Fruit fly (Drosophila melanogaster) whole organism, embryonic: ENCODE measurements around the gene meigo.

ENCODE experiments used
- Atf-2 ChIP-seq: fragments of 200-800 bp; sonication (Bioruptor generic); optimal IDR thresholded peaks from 2 replicates; lab custom pipeline; 2016; ENCODE audit warnings: missing biosample characterization, missing genetic modification characterization
- Bgb ChIP-seq: fragments of 200-800 bp; sonication (Bioruptor generic); IDR thresholded peaks from 2 replicates; pipeline ENCODE4 v1.3.6; 2022; ENCODE audit warnings: missing biosample characterization, missing genetic modification characterization; ENCODE audit not compliant: partially characterized antibody
- CG10147 ChIP-seq: fragments of 200-800 bp; sonication (Bioruptor generic); optimal IDR thresholded peaks from 2 replicates; lab custom pipeline; 2019; ENCODE audit warnings: missing biosample characterization, mild to moderate bottlenecking, missing genetic modification characterization, moderate library complexity
- CG1024 ChIP-seq: fragments of 200-800 bp; sonication (Bioruptor generic); IDR thresholded peaks from 2 replicates; pipeline ENCODE4 v1.3.6; 2022; ENCODE audit warnings: missing biosample characterization, missing genetic modification characterization
- CG10431 ChIP-seq: fragments of 200-800 bp; sonication (Bioruptor generic); optimal IDR thresholded peaks from 3 replicates; lab custom pipeline; 2018; ENCODE audit warnings: missing biosample characterization, mild to moderate bottlenecking, missing genetic modification characterization
- CG11085 ChIP-seq: fragments of 200-800 bp; sonication (Bioruptor generic); IDR thresholded peaks from 2 replicates; pipeline ENCODE4 v1.3.6; 2022; ENCODE audit warnings: missing biosample characterization, missing genetic modification characterization
- CG13894 ChIP-seq: fragments of 200-800 bp; sonication (Bioruptor generic); optimal IDR thresholded peaks from 3 replicates; lab custom pipeline; 2018; ENCODE audit warnings: missing biosample characterization, mild to moderate bottlenecking, missing genetic modification characterization, moderate library complexity
- CG14965 ChIP-seq: fragments of 200-800 bp; sonication (Bioruptor generic); optimal IDR thresholded peaks from 2 replicates; lab custom pipeline; 2016; ENCODE audit warnings: missing biosample characterization, missing genetic modification characterization, borderline replicate concordance
- CG15479 ChIP-seq: fragments of 200-800 bp; sonication (Bioruptor generic); optimal IDR thresholded peaks from 3 replicates; lab custom pipeline; 2019; ENCODE audit warnings: missing biosample characterization, mild to moderate bottlenecking, missing genetic modification characterization, moderate library complexity
- CG15601 ChIP-seq: fragments of 200-800 bp; sonication (Bioruptor generic); optimal IDR thresholded peaks from 3 replicates; lab custom pipeline; 2019; ENCODE audit warnings: missing biosample characterization, mild to moderate bottlenecking, missing genetic modification characterization, moderate library complexity
- CG17802 ChIP-seq: fragments of 200-800 bp; sonication (Bioruptor generic); optimal IDR thresholded peaks from 2 replicates; lab custom pipeline; 2018; ENCODE audit warnings: missing biosample characterization, mild to moderate bottlenecking, missing genetic modification characterization, moderate library complexity
- CG17912 ChIP-seq: fragments of 200-800 bp; sonication (Bioruptor generic); optimal IDR thresholded peaks from 2 replicates; lab custom pipeline; 2018; ENCODE audit warnings: missing biosample characterization, mild to moderate bottlenecking, missing genetic modification characterization
- CG34422 ChIP-seq: fragments of 200-800 bp; sonication (Bioruptor generic); IDR thresholded peaks from 3 replicates; pipeline ENCODE4 v1.3.6; 2022; ENCODE audit warnings: missing biosample characterization, missing genetic modification characterization
- CG4424 ChIP-seq: fragments of 200-800 bp; sonication (Bioruptor generic); optimal IDR thresholded peaks from 3 replicates; lab custom pipeline; 2016; ENCODE audit warnings: missing biosample characterization, missing genetic modification characterization
- CG5180 ChIP-seq: fragments of 200-800 bp; sonication (Bioruptor generic); optimal IDR thresholded peaks from 3 replicates; lab custom pipeline; 2017; ENCODE audit warnings: missing biosample characterization, missing genetic modification characterization, mild to moderate bottlenecking, moderate library complexity, missing genetic modification reagents
- CG6654 ChIP-seq: fragments of 200-800 bp; sonication (Bioruptor generic); optimal IDR thresholded peaks from 2 replicates; lab custom pipeline; 2017; ENCODE audit warnings: missing biosample characterization, mild to moderate bottlenecking, missing genetic modification characterization
- D19A ChIP-seq: fragments of 200-800 bp; optimal IDR thresholded peaks from 3 replicates; lab custom pipeline; 2019; ENCODE audit warnings: missing biosample characterization, mild to moderate bottlenecking, missing genetic modification characterization, moderate library complexity
- Dbx ChIP-seq: fragments of 200-800 bp; sonication (Bioruptor generic); IDR thresholded peaks from 3 replicates; pipeline ENCODE4 v1.3.6; 2022; ENCODE audit warnings: missing biosample characterization, missing genetic modification characterization
- Dfd ChIP-seq, 2 experiments: fragments of >200 bp; optimal IDR thresholded peaks; 2 replicates each; lab custom pipeline; 2017; ENCODE audit warnings: missing biosample characterization in 2 of 2, missing genetic modification characterization in 2 of 2
- Fer3 ChIP-seq: fragments of 200-800 bp; sonication (Bioruptor generic); optimal IDR thresholded peaks from 2 replicates; lab custom pipeline; 2018; ENCODE audit warnings: missing biosample characterization, mild to moderate bottlenecking, missing genetic modification characterization, moderate library complexity
- HmgZ ChIP-seq: fragments of 200-800 bp; sonication (Bioruptor generic); optimal IDR thresholded peaks from 2 replicates; lab custom pipeline; 2018; ENCODE audit warnings: missing biosample characterization, mild to moderate bottlenecking, missing genetic modification characterization
- Hmx ChIP-seq: fragments of 200-800 bp; sonication (Bioruptor generic); optimal IDR thresholded peaks from 2 replicates; lab custom pipeline; 2016; ENCODE audit warnings: missing biosample characterization, missing genetic modification characterization
- Hr51 ChIP-seq, 2 experiments: fragments of 200-800 bp; sonication (Bioruptor generic); optimal IDR thresholded peaks; 2 replicates in 1 of 2; 3 replicates in 1 of 2; lab custom pipeline; 2016 to 2018; ENCODE audit warnings: missing biosample characterization in 2 of 2, missing genetic modification characterization in 2 of 2, mild to moderate bottlenecking in 1 of 2, moderate library complexity in 1 of 2
- Jarid2 ChIP-seq: fragments of 200-800 bp; sonication (Bioruptor generic); optimal IDR thresholded peaks from 3 replicates; lab custom pipeline; 2017; ENCODE audit warnings: mild to moderate bottlenecking, missing biosample characterization, missing genetic modification reagents, missing genetic modification characterization
- Poxn ChIP-seq: fragments of 200-800 bp; sonication (Bioruptor generic); IDR thresholded peaks from 2 replicates; pipeline ENCODE4 v1.3.6; 2022; ENCODE audit warnings: missing biosample characterization, missing genetic modification characterization
- Rfx ChIP-seq: fragments of 200-800 bp; sonication (Bioruptor generic); IDR thresholded peaks from 2 replicates; pipeline ENCODE4 v1.3.6; 2022; ENCODE audit warnings: missing biosample characterization, missing genetic modification characterization
- TFAM ChIP-seq: fragments of 200-800 bp; sonication (Bioruptor generic); optimal IDR thresholded peaks from 2 replicates; lab custom pipeline; 2017; ENCODE audit warnings: missing biosample characterization, missing genetic modification characterization, inconsistent platforms
- Vsx1 ChIP-seq: fragments of 200-800 bp; sonication (Bioruptor generic); optimal IDR thresholded peaks from 2 replicates; lab custom pipeline; 2017; ENCODE audit warnings: missing biosample characterization, mild to moderate bottlenecking, missing genetic modification characterization, missing genetic modification reagents
- Xrp1 ChIP-seq: fragments of 200-800 bp; sonication (Bioruptor generic); IDR thresholded peaks from 2 replicates; pipeline ENCODE4 v1.3.6; 2022; ENCODE audit warnings: missing biosample characterization, missing genetic modification characterization
- ab ChIP-seq: fragments of 200-800 bp; sonication (Bioruptor generic); optimal IDR thresholded peaks from 2 replicates; lab custom pipeline; 2016; ENCODE audit warnings: missing biosample characterization, missing genetic modification characterization
- ac ChIP-seq: fragments of 200-800 bp; sonication (Bioruptor generic); optimal IDR thresholded peaks from 3 replicates; lab custom pipeline; 2017; ENCODE audit warnings: missing biosample characterization, mild to moderate bottlenecking, missing genetic modification characterization
- aop ChIP-seq: fragments of 200-800 bp; sonication (Bioruptor generic); IDR thresholded peaks from 2 replicates; pipeline ENCODE4 v1.3.6; 2022; ENCODE audit warnings: missing biosample characterization, missing genetic modification characterization
- bigmax ChIP-seq: fragments of 200-800 bp; sonication (Bioruptor generic); optimal IDR thresholded peaks from 2 replicates; lab custom pipeline; 2018; ENCODE audit warnings: missing biosample characterization, mild to moderate bottlenecking, missing genetic modification characterization
- crc ChIP-seq: fragments of 200-800 bp; sonication (Bioruptor generic); optimal IDR thresholded peaks from 2 replicates; lab custom pipeline; 2016; ENCODE audit warnings: missing biosample characterization, missing genetic modification characterization
- croc ChIP-seq: fragments of 200-800 bp; sonication (Bioruptor generic); conservative IDR thresholded peaks from 3 replicates; pipeline ENCODE4 v1.3.6; 2022; ENCODE audit warnings: missing biosample characterization, missing genetic modification characterization
- eve ChIP-seq, 2 experiments: fragments of >200 bp; optimal IDR thresholded peaks; 2 replicates each; lab custom pipeline; 2017; ENCODE audit warnings: missing biosample characterization in 2 of 2, missing genetic modification characterization in 2 of 2
- fd3F ChIP-seq: fragments of 200-800 bp; sonication (Bioruptor generic); optimal IDR thresholded peaks from 2 replicates; lab custom pipeline; 2018; ENCODE audit warnings: missing biosample characterization, mild to moderate bottlenecking, missing genetic modification characterization, moderate library complexity
- grau ChIP-seq: fragments of 200-800 bp; optimal IDR thresholded peaks from 3 replicates; lab custom pipeline; 2019; ENCODE audit warnings: missing biosample characterization, mild to moderate bottlenecking, missing genetic modification characterization, moderate library complexity
- hb ChIP-seq: fragments of 200-800 bp; sonication (Bioruptor generic); IDR thresholded peaks from 3 replicates; pipeline ENCODE4 v1.3.6; 2022; ENCODE audit warnings: missing biosample characterization, missing genetic modification characterization; ENCODE audit not compliant: partially characterized antibody
- jing ChIP-seq: fragments of 200-800 bp; sonication (Bioruptor generic); optimal IDR thresholded peaks from 2 replicates; lab custom pipeline; 2018; ENCODE audit warnings: missing biosample characterization, mild to moderate bottlenecking, missing genetic modification characterization
- maf-S ChIP-seq: fragments of 200-800 bp; sonication (Bioruptor generic); optimal IDR thresholded peaks from 2 replicates; lab custom pipeline; 2016; ENCODE audit warnings: missing biosample characterization, missing genetic modification characterization
- pan ChIP-seq, 4 experiments: fragments of >200 bp in 3 of 4; fragments of 200-800 bp in 1 of 4; sonication (Bioruptor generic) in 1 of 4; optimal IDR thresholded peaks in 3 of 4; IDR thresholded peaks in 1 of 4; 2 replicates each; pipeline versions ENCODE4 v1.3.6 to Lab custom; 2017 to 2022; ENCODE audit warnings: missing biosample characterization in 2 of 4, missing genetic modification characterization in 2 of 4, mixed read lengths in 1 of 4
- pros ChIP-seq: fragments of 200-800 bp; sonication (Bioruptor generic); optimal IDR thresholded peaks from 3 replicates; lab custom pipeline; 2019; ENCODE audit warnings: missing biosample characterization, mild to moderate bottlenecking, missing genetic modification characterization, moderate library complexity
- sima ChIP-seq: fragments of 200-800 bp; sonication (Bioruptor generic); optimal IDR thresholded peaks from 2 replicates; lab custom pipeline; 2016; ENCODE audit warnings: missing biosample characterization, missing genetic modification characterization
- sisA ChIP-seq: fragments of 200-800 bp; sonication (Bioruptor generic); IDR thresholded peaks from 2 replicates; pipeline ENCODE4 v1.3.6; 2022; ENCODE audit warnings: missing biosample characterization, missing genetic modification characterization
- sqz ChIP-seq: fragments of 200-800 bp; sonication (Bioruptor generic); optimal IDR thresholded peaks from 3 replicates; lab custom pipeline; 2018; ENCODE audit warnings: missing biosample characterization, mild to moderate bottlenecking, missing genetic modification characterization
- wek ChIP-seq: fragments of 200-800 bp; sonication (Bioruptor generic); optimal IDR thresholded peaks from 3 replicates; lab custom pipeline; 2018; ENCODE audit warnings: missing biosample characterization, mild to moderate bottlenecking, missing genetic modification characterization, moderate library complexity
- zen ChIP-seq: fragments of 200-800 bp; sonication (Bioruptor generic); optimal IDR thresholded peaks from 3 replicates; lab custom pipeline; 2018; ENCODE audit warnings: missing biosample characterization, mild to moderate bottlenecking, missing genetic modification characterization, moderate library complexity

Gene meigo

dm6 chr3R:21151090-21151870 lies 13.2 kb downstream of the meigo start (continued):
- TF ChIP-seq CG34422 (GFP tag; lab: Robert Waterston, UW) (no peak), Hr51 (GFP tag; optimal IDR thresholded peaks at IDR 0.05; lab: Kevin White, UChicago) (peak in 1 of 2 experiments; percentile 80), Fer3 (peak; percentile 61), ac (no peak), Jarid2 (GFP tag; lab: Kevin White, UChicago) (no peak), Dfd (GFP tag; optimal IDR thresholded peaks at IDR 0.05; lab: Kevin White, UChicago) (no peak), HmgZ (tag; lab: Kevin White, UChicago) (peak; percentile 31), CG13894 (tag; lab: Kevin White, UChicago) (no peak), CG4424 (GFP tag; lab: Kevin White, UChicago) (peak; percentile 48), croc (no peak), CG15479 (no peak), sqz (GFP tag; lab: Kevin White, UChicago) (no peak), CG10147 (GFP tag; lab: Kevin White, UChicago) (peak; percentile 54), wek (GFP tag; lab: Kevin White, UChicago) (no peak), fd3F (GFP tag; lab: Kevin White, UChicago) (peak; percentile 48), pan (optimal IDR thresholded peaks at IDR 0.05; lab: Kevin White, UChicago) (no peak), pan (GFP tag; optimal IDR thresholded peaks at IDR 0.05 in 1 of 2, IDR thresholded peaks at IDR 0.05 in 1 of 2) (peak in 1 of 2 experiments; percentile 79), sima (peak; percentile 17), CG6654 (GFP tag; lab: Kevin White, UChicago) (no peak), maf-S (peak; percentile 2), eve (GFP tag; optimal IDR thresholded peaks at IDR 0.05; lab: Kevin White, UChicago) (no peak), CG15601 (tag; lab: Kevin White, UChicago) (no peak), CG11085 (GFP tag; lab: Robert Waterston, UW) (0 out of 2 replicates have a peak, but pooled peaks have one; percentile 14), CG17912 (GFP tag; lab: Kevin White, UChicago) (no peak), Vsx1 (no peak), ab (GFP tag; lab: Kevin White, UChicago) (no peak), grau (tag; lab: Kevin White, UChicago) (peak; percentile 76), sisA (GFP tag; lab: Robert Waterston, UW) (peak; percentile 52), Poxn (GFP tag; lab: Robert Waterston, UW) (no peak), Dbx (peak; percentile 70), CG17802 (no peak), CG10431 (GFP tag; lab: Kevin White, UChicago) (no peak), hb (GFP tag; lab: Robert Waterston, UW) (no peak), Xrp1 (peak; percentile 56), bigmax (no peak), TFAM (GFP tag; lab: Kevin White, UChicago) (no peak), crc (GFP tag; lab: Kevin White, UChicago) (peak; percentile 28), CG1024 (no peak), Bgb (GFP tag; lab: Robert Waterston, UW) (no peak), zen (tag; lab: Kevin White, UChicago) (no peak), CG5180 (no peak), Rfx (GFP tag; lab: Robert Waterston, UW) (peak; percentile 75), CG14965 (GFP tag; lab: Kevin White, UChicago) (no peak), pros (no peak), Hmx (GFP tag; lab: Kevin White, UChicago) (no peak), Atf-2 (GFP tag; lab: Kevin White, UChicago) (no peak), aop (GFP tag; lab: Robert Waterston, UW) (no peak), jing (GFP tag; lab: Kevin White, UChicago) (no peak), D19A (tag; lab: Kevin White, UChicago) (peak; percentile 6)
